Worm (Caenorhabditis elegans) whole organism, late embryonic: Measurements from ENCODE around the gene moc-6.

Experiments
- C08G9.2 ChIP-seq: sonication (generic microtip); optimal IDR thresholded peaks from 2 replicates; lab custom pipeline; 2016; ENCODE audit warnings: mild to moderate bottlenecking, missing genetic modification characterization, moderate library complexity, missing compliant biosample characterization
- K09A11.1 ChIP-seq: sonication (generic microtip); optimal IDR thresholded peaks from 2 replicates; lab custom pipeline; 2017; ENCODE audit warnings: antibody characterized with exemption, mild to moderate bottlenecking, missing genetic modification characterization, missing compliant biosample characterization; ENCODE audit not compliant: insufficient read depth
- ceh-2 ChIP-seq: sonication (generic microtip); optimal IDR thresholded peaks from 2 replicates; lab custom pipeline; 2016; ENCODE audit warnings: missing genotype, missing genetic modification characterization, missing compliant biosample characterization
- mec-3 ChIP-seq: sonication (generic microtip); optimal IDR thresholded peaks from 2 replicates; lab custom pipeline; 2016; ENCODE audit warnings: borderline replicate concordance, missing genetic modification characterization, missing compliant biosample characterization
- nhr-11 ChIP-seq: fragments of 150-350 bp; optimal IDR thresholded peaks from 2 replicates; lab custom pipeline; 2014; ENCODE audit warnings: missing biosample characterization, missing genetic modification characterization
- nhr-232 ChIP-seq: sonication (generic microtip); optimal IDR thresholded peaks from 2 replicates; lab custom pipeline; 2016; ENCODE audit warnings: missing genetic modification characterization, missing compliant biosample characterization
- pha-4 ChIP-seq: fragments of 150-350 bp; optimal IDR thresholded peaks from 2 replicates; lab custom pipeline; 2018; ENCODE audit warnings: missing biosample characterization, missing genetic modification reagents, missing genetic modification characterization

ce11 chrIII:5188426-5188825, 7.4 kb upstream of the moc-6 start, which contains the start of gene K10D2.8:
- TF ChIP-seq pha-4 (tag; lab: Kevin White, UChicago) = no peak
- TF ChIP-seq nhr-232 (tag; lab: Kevin White, UChicago) = no peak
- no peak for TF ChIP-seq nhr-11
- no peak for TF ChIP-seq K09A11.1 (tag; lab: Kevin White, UChicago)
- TF ChIP-seq mec-3 (tag; lab: Kevin White, UChicago) = no peak
- no peak for TF ChIP-seq C08G9.2 (tag; lab: Kevin White, UChicago)
- no peak for TF ChIP-seq ceh-2 (tag; lab: Kevin White, UChicago)
